Worm (Caenorhabditis elegans): Measurements from ENCODE around the gene F08F8.7.

The F08F8.7 gene

DNA sequence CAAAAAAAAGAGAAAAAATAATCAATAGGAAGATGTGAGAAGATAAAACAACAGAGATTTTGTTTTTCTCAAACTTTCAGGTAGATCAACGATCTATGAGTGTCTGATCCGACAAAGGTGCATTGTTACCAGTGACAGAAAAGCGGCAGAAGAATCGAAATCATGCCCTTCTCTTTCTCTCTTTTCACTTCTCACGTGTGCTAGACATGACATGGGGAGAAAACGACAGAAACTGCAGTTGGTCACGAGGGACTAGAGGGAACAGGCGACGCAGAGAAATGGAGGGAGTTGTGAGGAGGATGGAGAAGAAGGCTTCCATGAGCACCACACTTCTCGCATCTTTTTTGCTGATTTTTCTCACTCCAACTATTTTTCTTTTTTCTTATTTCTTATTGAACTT, 11.7 kb downstream of the F08F8.7 start, which contains the start of gene F56C9.10 (continued):
- TF ChIP-seq irx-1 (tag; optimal IDR thresholded peaks at IDR 0.05) (peak; percentile 60), pqm-1 (tag; optimal IDR thresholded peaks at IDR 0.05) (no peak), F16B12.6 (tag; optimal IDR thresholded peaks at IDR 0.05) (peak; percentile 33), sox-4 (tag; optimal IDR thresholded peaks at IDR 0.05) (peak; percentile 43), dpl-1 (GFP tag; optimal IDR thresholded peaks at IDR 0.05) (peak; percentile 65 to 72 (median 69)), C04F5.9 (tag; optimal IDR thresholded peaks at IDR 0.05) (peak; percentile 42), unc-86 (tag; optimal IDR thresholded peaks at IDR 0.05) (peak; percentile 65), swsn-7 (tag; optimal IDR thresholded peaks at IDR 0.05) (peak; percentile 85), jun-1 (tag; optimal IDR thresholded peaks at IDR 0.05) (peak; percentile 49), nhr-12 (tag; optimal IDR thresholded peaks at IDR 0.05) (no peak), hlh-4 (tag; optimal IDR thresholded peaks at IDR 0.05) (no peak), nhr-77 (tag; optimal IDR thresholded peaks at IDR 0.05) (peak; percentile 40), grh-1 (GFP tag; IDR thresholded peaks at IDR 0.05) (no peak), nhr-20 (tag; optimal IDR thresholded peaks at IDR 0.05) (peak; percentile 94), nhr-76 (tag; optimal IDR thresholded peaks at IDR 0.05) (no peak), unc-130 (tag; optimal IDR thresholded peaks at IDR 0.05) (peak; percentile 78), lin-13 (GFP tag; optimal IDR thresholded peaks at IDR 0.05) (peak; percentile 93), nhr-71 (tag; optimal IDR thresholded peaks at IDR 0.05) (peak; percentile 97), pax-3 (tag; optimal IDR thresholded peaks at IDR 0.05) (no peak), rnt-1 (tag; optimal IDR thresholded peaks at IDR 0.05) (peak; percentile 93), unc-62 (GFP tag; optimal IDR thresholded peaks at IDR 0.05) (no peak), egl-13 (tag; optimal IDR thresholded peaks at IDR 0.05) (peak; percentile 51), nhr-11 (tag; optimal IDR thresholded peaks at IDR 0.05) (peak; percentile 80), sptf-1 (tag; optimal IDR thresholded peaks at IDR 0.05) (no peak), snu-23 (GFP tag; optimal IDR thresholded peaks at IDR 0.05) (peak; percentile 96), blmp-1 (tag; optimal IDR thresholded peaks at IDR 0.05) (peak; percentile 100), unc-30 (tag; optimal IDR thresholded peaks at IDR 0.05) (no peak), efl-1 (optimal IDR thresholded peaks at IDR 0.05) (peak; percentile 81 to 82), efl-1 (GFP tag; optimal IDR thresholded peaks at IDR 0.05 in 1 of 2) (peak; percentile 67 to 95), C16A3.4 (tag; optimal IDR thresholded peaks at IDR 0.05) (peak; percentile 91), nhr-47 (tag; optimal IDR thresholded peaks at IDR 0.05) (peak; percentile 86), fkh-10 (GFP tag; optimal IDR thresholded peaks at IDR 0.05) (peak; percentile 35), zag-1 (tag; optimal IDR thresholded peaks at IDR 0.05) (no peak), mab-9 (GFP tag; IDR thresholded peaks at IDR 0.05) (no peak), efl-3 (GFP tag; optimal IDR thresholded peaks at IDR 0.05) (no peak), snpc-4 (tag; optimal IDR thresholded peaks at IDR 0.05) (peak; percentile 64), zip-4 (GFP tag; optimal IDR thresholded peaks at IDR 0.05) (no peak), ceh-82 (tag; optimal IDR thresholded peaks at IDR 0.05) (peak; percentile 66 to 88 (median 70)), dsc-1 (tag; optimal IDR thresholded peaks at IDR 0.05) (peak; percentile 52), sup-37 (GFP tag; optimal IDR thresholded peaks at IDR 0.05) (peak; percentile 38), fos-1 (tag; optimal IDR thresholded peaks at IDR 0.05) (peak; percentile 80), ceh-90 (tag; optimal IDR thresholded peaks at IDR 0.05) (no peak), hpl-2 (GFP tag; optimal IDR thresholded peaks at IDR 0.05) (no peak), skn-1 (tag; optimal IDR thresholded peaks at IDR 0.05) (peak; percentile 86), pag-3 (tag; optimal IDR thresholded peaks at IDR 0.05; ENCODE audit: borderline replicate concordance, insufficient read depth) (no peak), elt-3 (tag; optimal IDR thresholded peaks at IDR 0.05) (peak in 3 of 6 experiments; percentile 58 to 86 (median 80)), lin-39 (tag; optimal IDR thresholded peaks at IDR 0.05) (peak; percentile 78), fkh-8 (tag; optimal IDR thresholded peaks at IDR 0.05) (peak; percentile 90), mep-1 (tag; optimal IDR thresholded peaks at IDR 0.05) (peak; percentile 87), vab-15 (tag; optimal IDR thresholded peaks at IDR 0.05) (no peak), ama-1 (optimal IDR thresholded peaks at IDR 0.05) (peak; percentile 38), nhr-90 (tag; optimal IDR thresholded peaks at IDR 0.05; ENCODE audit: poor library complexity) (peak; percentile 81), isw-1 (GFP tag; IDR thresholded peaks at IDR 0.05) (peak; percentile 58), nhr-19 (GFP tag; conservative IDR thresholded peaks at IDR 0.05) (peak; percentile 86)
